Fruit fly (Drosophila melanogaster) whole organism, embryonic: ENCODE results near the gene CG14309.
A peak's percentile ranks its signal among the peaks of the same experiment; 100 is the strongest.

Experiments used
- Aef1 ChIP-seq: fragments of 200-800 bp; sonication (Bioruptor generic); IDR thresholded peaks from 3 replicates; pipeline ENCODE4 v1.3.6; 2022; ENCODE audit warnings: missing biosample characterization, missing genetic modification characterization
- BtbVII ChIP-seq: fragments of 200-800 bp; sonication (Bioruptor generic); optimal IDR thresholded peaks from 3 replicates; lab custom pipeline; 2017; ENCODE audit warnings: missing biosample characterization, mild to moderate bottlenecking, missing genetic modification characterization
- CG11504 ChIP-seq: fragments of 200-800 bp; sonication (Bioruptor generic); optimal IDR thresholded peaks from 3 replicates; lab custom pipeline; 2019; ENCODE audit warnings: missing biosample characterization, mild to moderate bottlenecking, missing genetic modification characterization, moderate library complexity
- CG11723 ChIP-seq: fragments of 200-800 bp; sonication (Bioruptor generic); optimal IDR thresholded peaks from 2 replicates; lab custom pipeline; 2017; ENCODE audit warnings: missing biosample characterization, mild to moderate bottlenecking, missing genetic modification characterization
- CG12071 ChIP-seq: fragments of 200-800 bp; sonication (Bioruptor generic); optimal IDR thresholded peaks from 3 replicates; lab custom pipeline; 2018; ENCODE audit warnings: missing biosample characterization, mild to moderate bottlenecking, missing genetic modification characterization
- CG1602 ChIP-seq: fragments of 200-800 bp; sonication (Bioruptor generic); optimal IDR thresholded peaks from 3 replicates; lab custom pipeline; 2016; ENCODE audit warnings: missing biosample characterization, missing genetic modification characterization
- CG17186 ChIP-seq: fragments of 200-800 bp; sonication (Bioruptor generic); optimal IDR thresholded peaks from 3 replicates; lab custom pipeline; 2017; ENCODE audit warnings: missing biosample characterization, missing genetic modification reagents, missing genetic modification characterization
- CG18011 ChIP-seq: fragments of 200-800 bp; sonication (Bioruptor generic); optimal IDR thresholded peaks from 2 replicates; lab custom pipeline; 2017; ENCODE audit warnings: missing biosample characterization, missing genetic modification characterization, mild to moderate bottlenecking, moderate library complexity, missing genotype
- CG18619 ChIP-seq: fragments of 200-800 bp; sonication (Bioruptor generic); optimal IDR thresholded peaks from 3 replicates; lab custom pipeline; 2017; ENCODE audit warnings: missing biosample characterization, mild to moderate bottlenecking, missing genetic modification characterization
- CG18764 ChIP-seq: fragments of 200-800 bp; sonication (Bioruptor generic); optimal IDR thresholded peaks from 3 replicates; lab custom pipeline; 2016; ENCODE audit warnings: missing biosample characterization, missing genetic modification characterization
- CG34422 ChIP-seq: fragments of 200-800 bp; sonication (Bioruptor generic); IDR thresholded peaks from 3 replicates; pipeline ENCODE4 v1.3.6; 2022; ENCODE audit warnings: missing biosample characterization, missing genetic modification characterization
- CG42726 ChIP-seq: fragments of 200-800 bp; sonication (Bioruptor generic); IDR thresholded peaks from 2 replicates; pipeline ENCODE4 v1.3.6; 2022; ENCODE audit warnings: missing biosample characterization, missing genetic modification characterization; ENCODE audit not compliant: partially characterized antibody
- CG4424 ChIP-seq: fragments of 200-800 bp; sonication (Bioruptor generic); optimal IDR thresholded peaks from 3 replicates; lab custom pipeline; 2016; ENCODE audit warnings: missing biosample characterization, missing genetic modification characterization
- CG6765 ChIP-seq: fragments of 200-800 bp; sonication (Bioruptor generic); optimal IDR thresholded peaks from 3 replicates; lab custom pipeline; 2017; ENCODE audit warnings: missing biosample characterization, mild to moderate bottlenecking, missing genetic modification characterization
- CG7786 ChIP-seq: fragments of 200-800 bp; sonication (Bioruptor generic); optimal IDR thresholded peaks from 2 replicates; lab custom pipeline; 2016; ENCODE audit warnings: missing biosample characterization, missing genetic modification characterization
- Dbx ChIP-seq: fragments of 200-800 bp; sonication (Bioruptor generic); IDR thresholded peaks from 3 replicates; pipeline ENCODE4 v1.3.6; 2022; ENCODE audit warnings: missing biosample characterization, missing genetic modification characterization
- Dp ChIP-seq: fragments of 200-800 bp; sonication (Bioruptor generic); optimal IDR thresholded peaks from 2 replicates; lab custom pipeline; 2018; ENCODE audit warnings: missing biosample characterization, mild to moderate bottlenecking, missing genetic modification characterization, moderate library complexity
- Ets97D ChIP-seq: fragments of 200-800 bp; sonication (Bioruptor generic); optimal IDR thresholded peaks from 3 replicates; lab custom pipeline; 2016; ENCODE audit warnings: missing biosample characterization, missing genetic modification characterization
- HLH4C ChIP-seq: fragments of 200-800 bp; sonication (Bioruptor generic); IDR thresholded peaks from 3 replicates; pipeline ENCODE4 v1.3.6; 2022; ENCODE audit warnings: missing biosample characterization, missing genetic modification characterization; ENCODE audit not compliant: partially characterized antibody
- HLHmδ ChIP-seq: fragments of 200-800 bp; sonication (Bioruptor generic); optimal IDR thresholded peaks from 2 replicates; lab custom pipeline; 2018; ENCODE audit warnings: missing biosample characterization, mild to moderate bottlenecking, missing genetic modification characterization, moderate library complexity
- Hr78 ChIP-seq, 2 experiments: fragments of 200-800 bp in 1 of 2; fragments of >200 bp in 1 of 2; sonication (Bioruptor generic) in 1 of 2; optimal IDR thresholded peaks; 2 replicates each; lab custom pipeline; 2017 to 2019; ENCODE audit warnings: missing biosample characterization in 2 of 2, missing genetic modification characterization in 2 of 2, mild to moderate bottlenecking in 1 of 2, moderate library complexity in 1 of 2
- NC2β ChIP-seq: fragments of 200-800 bp; sonication (Bioruptor generic); optimal IDR thresholded peaks from 2 replicates; lab custom pipeline; 2016; ENCODE audit warnings: missing biosample characterization, missing genetic modification characterization
- Nf-YA ChIP-seq: fragments of 200-800 bp; sonication (Bioruptor generic); IDR thresholded peaks from 2 replicates; pipeline ENCODE4 v1.3.6; 2022; ENCODE audit warnings: missing biosample characterization, missing genetic modification characterization
- Oaz ChIP-seq: fragments of 200-800 bp; sonication (Bioruptor generic); IDR thresholded peaks from 2 replicates; pipeline ENCODE4 v1.3.6; 2022; ENCODE audit warnings: missing biosample characterization, missing genetic modification characterization
- Opbp ChIP-seq: fragments of 200-800 bp; sonication (Bioruptor generic); IDR thresholded peaks from 3 replicates; pipeline ENCODE4 v1.3.6; 2022; ENCODE audit warnings: missing biosample characterization, missing genetic modification characterization; ENCODE audit not compliant: partially characterized antibody
- Poxn ChIP-seq: fragments of 200-800 bp; sonication (Bioruptor generic); IDR thresholded peaks from 2 replicates; pipeline ENCODE4 v1.3.6; 2022; ENCODE audit warnings: missing biosample characterization, missing genetic modification characterization
- Ptx1 ChIP-seq: fragments of 200-800 bp; sonication (Bioruptor generic); IDR thresholded peaks from 2 replicates; pipeline ENCODE4 v1.3.6; 2022; ENCODE audit warnings: missing biosample characterization, missing genetic modification characterization
- Rfx ChIP-seq: fragments of 200-800 bp; sonication (Bioruptor generic); IDR thresholded peaks from 2 replicates; pipeline ENCODE4 v1.3.6; 2022; ENCODE audit warnings: missing biosample characterization, missing genetic modification characterization
- Six4 ChIP-seq: fragments of 200-800 bp; sonication (Bioruptor generic); optimal IDR thresholded peaks from 2 replicates; lab custom pipeline; 2016; ENCODE audit warnings: missing biosample characterization, missing genetic modification characterization
- Sry-β ChIP-seq: fragments of 200-800 bp; sonication (Bioruptor generic); optimal IDR thresholded peaks from 2 replicates; lab custom pipeline; 2018; ENCODE audit warnings: missing biosample characterization, mild to moderate bottlenecking, missing genetic modification characterization, moderate library complexity
- ase ChIP-seq: fragments of 200-800 bp; sonication (Bioruptor generic); IDR thresholded peaks from 3 replicates; pipeline ENCODE4 v1.3.6; 2022; ENCODE audit warnings: missing biosample characterization, missing genetic modification characterization
- br ChIP-seq: fragments of >200 bp; optimal IDR thresholded peaks from 2 replicates; lab custom pipeline; 2017
- ci ChIP-seq: fragments of 200-800 bp; sonication (Bioruptor generic); IDR thresholded peaks from 3 replicates; pipeline ENCODE4 v1.3.6; 2022; ENCODE audit warnings: missing biosample characterization, missing genetic modification characterization
- crc ChIP-seq: fragments of 200-800 bp; sonication (Bioruptor generic); optimal IDR thresholded peaks from 2 replicates; lab custom pipeline; 2016; ENCODE audit warnings: missing biosample characterization, missing genetic modification characterization
- dm ChIP-seq: fragments of 200-800 bp; sonication (Bioruptor generic); optimal IDR thresholded peaks from 3 replicates; lab custom pipeline; 2016; ENCODE audit warnings: missing biosample characterization, missing genetic modification characterization
- dpn ChIP-seq, 2 experiments: fragments of 200-800 bp; sonication (Bioruptor generic); optimal IDR thresholded peaks; 3 replicates each; lab custom pipeline; 2016; ENCODE audit warnings: missing biosample characterization in 2 of 2, missing genetic modification characterization in 2 of 2
- eyg ChIP-seq: fragments of 200-800 bp; sonication (Bioruptor generic); optimal IDR thresholded peaks from 3 replicates; lab custom pipeline; 2016; ENCODE audit warnings: missing biosample characterization, missing genetic modification characterization
- gsb ChIP-seq: fragments of 200-800 bp; sonication (Bioruptor generic); IDR thresholded peaks from 2 replicates; pipeline ENCODE4 v1.3.6; 2022; ENCODE audit warnings: missing biosample characterization, missing genetic modification characterization
- ham ChIP-seq: fragments of 200-800 bp; sonication (Bioruptor generic); IDR thresholded peaks from 2 replicates; pipeline ENCODE4 v1.3.6; 2022; ENCODE audit warnings: missing biosample characterization, missing genetic modification characterization
- jigr1 ChIP-seq: fragments of 200-800 bp; sonication (Bioruptor generic); IDR thresholded peaks from 3 replicates; pipeline ENCODE4 v1.3.6; 2022; ENCODE audit warnings: missing biosample characterization, missing genetic modification characterization
- kni ChIP-seq: fragments of 200-800 bp; sonication (Bioruptor generic); optimal IDR thresholded peaks from 3 replicates; lab custom pipeline; 2017; ENCODE audit warnings: mild to moderate bottlenecking, missing biosample characterization, missing genetic modification reagents, missing genetic modification characterization
- mirr ChIP-seq: fragments of 200-800 bp; sonication (Bioruptor generic); optimal IDR thresholded peaks from 3 replicates; lab custom pipeline; 2018; ENCODE audit warnings: missing biosample characterization, mild to moderate bottlenecking, missing genetic modification characterization
- nom ChIP-seq: fragments of 200-800 bp; sonication (Bioruptor generic); optimal IDR thresholded peaks from 2 replicates; lab custom pipeline; 2017; ENCODE audit warnings: missing biosample characterization, missing genetic modification characterization, mild to moderate bottlenecking, moderate library complexity, missing genetic modification reagents
- phol ChIP-seq: fragments of 200-800 bp; sonication (Bioruptor generic); optimal IDR thresholded peaks from 3 replicates; lab custom pipeline; 2018; ENCODE audit warnings: missing biosample characterization, mild to moderate bottlenecking, missing genetic modification characterization, moderate library complexity
- shn ChIP-seq: fragments of 200-800 bp; sonication (Bioruptor generic); optimal IDR thresholded peaks from 3 replicates; lab custom pipeline; 2016; ENCODE audit warnings: missing biosample characterization, missing genetic modification characterization
- tll ChIP-seq, 2 experiments: fragments of 200-800 bp in 1 of 2; fragments of >200 bp in 1 of 2; sonication (Bioruptor generic) in 1 of 2; optimal IDR thresholded peaks; 2 replicates each; lab custom pipeline; 2017 to 2019; ENCODE audit warnings: missing biosample characterization in 2 of 2, missing genetic modification characterization in 2 of 2, mild to moderate bottlenecking in 1 of 2, moderate library complexity in 1 of 2
- twi ChIP-seq: fragments of 200-800 bp; optimal IDR thresholded peaks from 2 replicates; lab custom pipeline; 2019; ENCODE audit warnings: missing biosample characterization, mild to moderate bottlenecking, missing genetic modification characterization, moderate library complexity
- wdn ChIP-seq: fragments of 200-800 bp; sonication (Bioruptor generic); IDR thresholded peaks from 2 replicates; pipeline ENCODE4 v1.3.6; 2022; ENCODE audit warnings: missing biosample characterization, missing genetic modification characterization

The CG14309 gene

DNA sequence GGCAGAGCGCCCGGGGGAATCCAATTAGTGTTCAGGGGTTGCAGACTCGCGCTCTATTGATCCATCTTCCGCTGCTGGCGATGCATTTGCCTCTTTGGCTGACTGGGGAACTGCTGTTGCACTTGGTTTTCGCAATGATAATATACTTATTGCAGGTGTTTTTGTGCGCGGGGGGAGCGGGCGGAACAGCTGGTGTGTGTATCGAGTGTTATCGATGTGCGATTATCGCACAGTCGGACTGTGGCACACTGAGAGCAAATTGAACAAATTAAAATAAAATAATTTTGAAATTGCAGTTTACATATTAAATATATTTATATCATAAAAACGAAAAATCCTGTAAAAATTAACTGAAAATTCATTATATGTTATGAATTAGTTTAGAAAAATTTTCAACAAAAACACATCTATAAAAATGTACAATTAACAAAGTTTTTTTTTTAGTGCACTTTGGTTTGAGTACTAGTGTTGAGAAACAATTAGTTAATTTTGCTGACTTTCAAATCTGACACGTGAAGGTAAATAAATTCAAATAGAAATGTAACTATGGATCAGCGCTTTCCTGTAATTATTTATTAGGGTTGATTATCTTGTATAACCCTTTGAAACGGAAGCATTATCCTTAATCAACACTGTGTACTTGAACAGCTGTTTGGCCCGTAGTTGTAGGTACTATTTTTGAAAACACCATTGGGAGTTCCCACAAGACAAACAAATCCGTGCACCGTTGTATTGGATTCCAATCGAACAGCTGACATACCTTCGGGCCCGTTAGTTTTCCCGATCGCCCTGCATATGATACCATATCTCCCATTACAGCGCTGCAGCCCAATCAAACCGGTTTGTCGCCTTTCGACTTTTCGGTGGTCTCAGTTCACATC, 17.9 kb upstream of the CG14309 start, which contains the start of the genes Wdr37 and koko (continued):
- TF ChIP-seq CG1602 (GFP tag; lab: Kevin White, UChicago) (peak; percentile 98), Sry-β (GFP tag; lab: Kevin White, UChicago) (peak; percentile 39), ci (peak; percentile 88), Dbx (GFP tag; lab: Robert Waterston, UW) (peak; percentile 99), ase (GFP tag; lab: Robert Waterston, UW) (peak; percentile 94), tll (GFP tag; optimal IDR thresholded peaks at IDR 0.05; lab: Kevin White, UChicago) (peak in 1 of 2 experiments; percentile 79), kni (GFP tag; lab: Kevin White, UChicago) (peak; percentile 27), crc (GFP tag; lab: Kevin White, UChicago) (peak; percentile 74), CG18764 (GFP tag; lab: Kevin White, UChicago) (peak; percentile 94), Hr78 (GFP tag; optimal IDR thresholded peaks at IDR 0.05; lab: Kevin White, UChicago) (peak in 1 of 2 experiments; percentile 79), Aef1 (GFP tag; lab: Robert Waterston, UW) (peak; percentile 97), CG4424 (GFP tag; lab: Kevin White, UChicago) (peak; percentile 95), CG18011 (GFP tag; lab: Kevin White, UChicago) (peak; percentile 79), BtbVII (peak; percentile 93), CG12071 (GFP tag; lab: Kevin White, UChicago) (peak; percentile 24), Poxn (GFP tag; lab: Robert Waterston, UW) (peak; percentile 94), Oaz (GFP tag; lab: Robert Waterston, UW) (peak; percentile 89), Dp (GFP tag; lab: Kevin White, UChicago) (peak; percentile 49), CG11504 (tag; lab: Kevin White, UChicago) (peak; percentile 97), CG17186 (GFP tag; lab: Kevin White, UChicago) (peak; percentile 78), Opbp (GFP tag; lab: Robert Waterston, UW) (peak; percentile 50; the same call in 1 of the 3 replicates), ham (GFP tag; lab: Robert Waterston, UW) (peak; percentile 93), dpn (GFP tag; optimal IDR thresholded peaks at IDR 0.05; lab: Kevin White, UChicago) (peak; percentile 78 to 96), eyg (peak; percentile 58), dm (peak; percentile 53), shn (GFP tag; lab: Kevin White, UChicago) (peak; percentile 63), CG18619 (peak; percentile 94), NC2β (GFP tag; lab: Kevin White, UChicago) (peak; percentile 78), phol (peak; percentile 92), mirr (peak; percentile 36), Nf-YA (GFP tag; lab: Robert Waterston, UW) (peak; percentile 95), CG34422 (GFP tag; lab: Robert Waterston, UW) (peak; percentile 98), HLH4C (peak; percentile 64; the same call in 2 of the 3 replicates), CG11723 (GFP tag; lab: Kevin White, UChicago) (peak; percentile 86), Rfx (GFP tag; lab: Robert Waterston, UW) (peak; percentile 97), br (lab: Kevin White, UChicago) (no peak), wdn (GFP tag; lab: Robert Waterston, UW) (peak; percentile 94), gsb (GFP tag; lab: Robert Waterston, UW) (peak; percentile 92), jigr1 (peak; percentile 94), CG42726 (GFP tag; lab: Robert Waterston, UW) (peak; percentile 62; the same call in 1 of the 2 replicates), CG7786 (GFP tag; lab: Kevin White, UChicago) (peak; percentile 79), Six4 (peak; percentile 92), Ets97D (GFP tag; lab: Kevin White, UChicago) (peak; percentile 29), Ptx1 (GFP tag; lab: Robert Waterston, UW) (peak; percentile 100), HLHmδ (no peak), twi (tag; lab: Kevin White, UChicago) (peak; percentile 95), CG6765 (GFP tag; lab: Kevin White, UChicago) (peak; percentile 92), nom (GFP tag; lab: Kevin White, UChicago) (peak; percentile 89)
